Fruit fly (Drosophila melanogaster) whole organism, embryonic: ENCODE measurements around the gene CstF50.

Experiments
- CG10979 ChIP-seq: fragments of 200-800 bp; sonication (Bioruptor generic); optimal IDR thresholded peaks from 2 replicates; lab custom pipeline; 2018; ENCODE audit warnings: missing biosample characterization, mild to moderate bottlenecking, missing genetic modification characterization, moderate library complexity
- CG14860 ChIP-seq: fragments of 200-800 bp; sonication (Bioruptor generic); IDR thresholded peaks from 3 replicates; pipeline ENCODE4 v1.3.6; 2022; ENCODE audit warnings: missing biosample characterization, missing genetic modification characterization; ENCODE audit not compliant: partially characterized antibody
- CG3065 ChIP-seq: fragments of 200-800 bp; sonication (Bioruptor generic); optimal IDR thresholded peaks from 2 replicates; lab custom pipeline; 2016; ENCODE audit warnings: missing biosample characterization, missing genetic modification characterization
- CG3407 ChIP-seq: fragments of 200-800 bp; sonication (Bioruptor generic); optimal IDR thresholded peaks from 2 replicates; lab custom pipeline; 2018; ENCODE audit warnings: missing biosample characterization, mild to moderate bottlenecking, missing genetic modification characterization
- CG4617 ChIP-seq: fragments of 200-800 bp; sonication (Bioruptor generic); optimal IDR thresholded peaks from 3 replicates; lab custom pipeline; 2016; ENCODE audit warnings: missing biosample characterization, missing genetic modification characterization, borderline replicate concordance
- HLH4C ChIP-seq: fragments of 200-800 bp; sonication (Bioruptor generic); IDR thresholded peaks from 3 replicates; pipeline ENCODE4 v1.3.6; 2022; ENCODE audit warnings: missing biosample characterization, missing genetic modification characterization; ENCODE audit not compliant: partially characterized antibody
- MESR4 ChIP-seq: fragments of 200-800 bp; sonication (Bioruptor generic); optimal IDR thresholded peaks from 2 replicates; lab custom pipeline; 2018; ENCODE audit warnings: missing biosample characterization, mild to moderate bottlenecking, missing genetic modification characterization, moderate library complexity
- TFAM ChIP-seq: fragments of 200-800 bp; sonication (Bioruptor generic); optimal IDR thresholded peaks from 2 replicates; lab custom pipeline; 2017; ENCODE audit warnings: missing biosample characterization, missing genetic modification characterization, inconsistent platforms
- corto ChIP-seq: fragments of 200-800 bp; sonication (Bioruptor generic); optimal IDR thresholded peaks from 2 replicates; lab custom pipeline; 2016; ENCODE audit warnings: missing biosample characterization, mild to moderate bottlenecking, missing genetic modification characterization, moderate library complexity
- stc ChIP-seq: fragments of 200-800 bp; sonication (Bioruptor generic); IDR thresholded peaks from 2 replicates; pipeline ENCODE4 v1.3.6; 2022; ENCODE audit warnings: missing biosample characterization, missing genetic modification characterization
- stwl ChIP-seq: fragments of 200-800 bp; sonication (Bioruptor generic); optimal IDR thresholded peaks from 3 replicates; lab custom pipeline; 2018; ENCODE audit warnings: missing biosample characterization, mild to moderate bottlenecking, missing genetic modification characterization, moderate library complexity

The CstF50 gene

dm6 chr3R:31686692-31687351 is 49.9 kb downstream of the CstF50 start (continued):
- TF ChIP-seq CG3065 (GFP tag; lab: Kevin White, UChicago) = peak; percentile 75
- peak; percentile 8 for TF ChIP-seq MESR4
- no peak for TF ChIP-seq CG14860 (GFP tag; lab: Robert Waterston, UW)
- TF ChIP-seq stc (GFP tag; lab: Robert Waterston, UW) = peak; percentile 69
- peak; percentile 97 for TF ChIP-seq CG10979 (tag; lab: Kevin White, UChicago)
- TF ChIP-seq HLH4C = no peak
- peak; percentile 91 for TF ChIP-seq CG3407 (GFP tag; lab: Kevin White, UChicago)
- TF ChIP-seq TFAM (GFP tag; lab: Kevin White, UChicago) = peak; percentile 70
- no peak for TF ChIP-seq corto (GFP tag; lab: Kevin White, UChicago)
- TF ChIP-seq CG4617 (GFP tag; lab: Kevin White, UChicago) = peak; percentile 73
- peak; percentile 59 for TF ChIP-seq stwl
